Worm (Caenorhabditis elegans) whole organism, L2 larva: Measurements from ENCODE around the gene npp-16.

Source experiments
- F13H6.1 ChIP-seq: sonication (generic microtip); optimal IDR thresholded peaks from 2 replicates; lab custom pipeline; 2016; ENCODE audit warnings: missing genetic modification characterization, missing compliant biosample characterization
- R02D3.7 ChIP-seq: fragments of 150-350 bp; optimal IDR thresholded peaks from 2 replicates; lab custom pipeline; 2014; ENCODE audit warnings: missing biosample characterization, missing genetic modification characterization
- Y55F3AM.14 ChIP-seq: fragments of 200-800 bp; sonication (Bioruptor generic); optimal IDR thresholded peaks from 2 replicates; lab custom pipeline; 2018; ENCODE audit warnings: mild to moderate bottlenecking, missing genetic modification characterization, missing compliant biosample characterization
- ZK546.5 ChIP-seq: sonication (generic microtip); optimal IDR thresholded peaks from 2 replicates; lab custom pipeline; 2017; ENCODE audit warnings: missing biosample characterization, missing genetic modification characterization
- alr-1 ChIP-seq: fragments of 150-350 bp; optimal IDR thresholded peaks from 2 replicates; lab custom pipeline; 2014; ENCODE audit warnings: missing biosample characterization, missing genetic modification characterization
- ama-1 ChIP-seq: fragments of 150-350 bp; optimal IDR thresholded peaks from 2 replicates; lab custom pipeline; 2018; ENCODE audit warnings: inconsistent platforms
- blmp-1 ChIP-seq: sonication (generic microtip); optimal IDR thresholded peaks from 2 replicates; lab custom pipeline; 2017; ENCODE audit warnings: missing genetic modification characterization, mild to moderate bottlenecking, missing compliant biosample characterization, antibody characterized with exemption, moderate library complexity; ENCODE audit not compliant: insufficient read depth
- ceh-16 ChIP-seq: fragments of 150-350 bp; optimal IDR thresholded peaks from 2 replicates; lab custom pipeline; 2014; ENCODE audit warnings: missing biosample characterization, missing genetic modification characterization
- ceh-82 ChIP-seq: fragments of 150-350 bp; optimal IDR thresholded peaks from 2 replicates; lab custom pipeline; 2014; ENCODE audit warnings: missing biosample characterization, missing genetic modification characterization
- crh-2 ChIP-seq: sonication (generic microtip); optimal IDR thresholded peaks from 2 replicates; lab custom pipeline; 2017; ENCODE audit warnings: missing biosample characterization, missing genetic modification characterization
- dmd-4 ChIP-seq: sonication (generic microtip); optimal IDR thresholded peaks from 2 replicates; lab custom pipeline; 2017; ENCODE audit warnings: missing biosample characterization, missing genetic modification characterization
- egl-27 ChIP-seq: sonication (generic microtip); optimal IDR thresholded peaks from 3 replicates; lab custom pipeline; 2017; ENCODE audit warnings: missing biosample characterization, missing genetic modification reagents, missing genetic modification characterization
- elt-1 ChIP-seq: fragments of 150-350 bp; optimal IDR thresholded peaks from 2 replicates; lab custom pipeline; 2014; ENCODE audit warnings: missing biosample characterization, missing genetic modification characterization
- fos-1 ChIP-seq: fragments of 150-350 bp; optimal IDR thresholded peaks from 2 replicates; lab custom pipeline; 2014; ENCODE audit warnings: missing biosample characterization, missing genetic modification characterization
- gmeb-1 ChIP-seq: fragments of 150-350 bp; optimal IDR thresholded peaks from 2 replicates; lab custom pipeline; 2014; ENCODE audit warnings: missing biosample characterization, missing genetic modification characterization
- lin-13 ChIP-seq: fragments of 150-350 bp; optimal IDR thresholded peaks from 2 replicates; lab custom pipeline; 2014; ENCODE audit warnings: missing biosample characterization, missing genetic modification reagents, missing genetic modification characterization
- lin-39 ChIP-seq: fragments of 150-350 bp; optimal IDR thresholded peaks from 2 replicates; lab custom pipeline; 2014; ENCODE audit warnings: missing biosample characterization, missing genetic modification reagents, missing genetic modification characterization
- lsy-2 ChIP-seq, 2 experiments: fragments of 150-350 bp in 1 of 2; sonication (generic microtip) in 1 of 2; optimal IDR thresholded peaks; 2 replicates each; lab custom pipeline; 2014 to 2017; ENCODE audit warnings: missing biosample characterization in 2 of 2, missing genetic modification characterization in 2 of 2
- mbf-1 ChIP-seq: sonication (generic microtip); optimal IDR thresholded peaks from 2 replicates; lab custom pipeline; 2017; ENCODE audit warnings: missing biosample characterization, missing genetic modification characterization
- mdl-1 ChIP-seq, 2 experiments: fragments of 150-350 bp in 1 of 2; sonication (generic microtip) in 1 of 2; optimal IDR thresholded peaks; 2 replicates each; lab custom pipeline; 2017; ENCODE audit warnings: missing biosample characterization in 2 of 2, missing genetic modification characterization in 2 of 2
- nhr-10 ChIP-seq: sonication (generic microtip); optimal IDR thresholded peaks from 2 replicates; lab custom pipeline; 2017; ENCODE audit warnings: missing biosample characterization, missing genetic modification characterization
- nhr-11 ChIP-seq: fragments of 150-350 bp; optimal IDR thresholded peaks from 2 replicates; lab custom pipeline; 2014; ENCODE audit warnings: missing biosample characterization, missing genetic modification characterization
- nhr-12 ChIP-seq: fragments of 150-350 bp; optimal IDR thresholded peaks from 2 replicates; lab custom pipeline; 2014; ENCODE audit warnings: missing biosample characterization, missing genetic modification characterization
- nhr-129 ChIP-seq: fragments of 150-350 bp; optimal IDR thresholded peaks from 2 replicates; lab custom pipeline; 2014; ENCODE audit warnings: missing biosample characterization, missing genetic modification characterization
- nhr-21 ChIP-seq: fragments of 150-350 bp; optimal IDR thresholded peaks from 2 replicates; lab custom pipeline; 2014; ENCODE audit warnings: missing biosample characterization, missing genetic modification characterization
- nhr-23 ChIP-seq: fragments of 150-350 bp; optimal IDR thresholded peaks from 2 replicates; lab custom pipeline; 2014; ENCODE audit warnings: missing biosample characterization, missing genetic modification reagents, missing genetic modification characterization
- nhr-77 ChIP-seq: fragments of 150-350 bp; optimal IDR thresholded peaks from 2 replicates; lab custom pipeline; 2014; ENCODE audit warnings: missing biosample characterization, missing genetic modification characterization
- sem-4 ChIP-seq: fragments of 150-350 bp; optimal IDR thresholded peaks from 2 replicates; lab custom pipeline; 2014; ENCODE audit warnings: missing biosample characterization, missing genetic modification reagents, missing genetic modification characterization
- skn-1 ChIP-seq: sonication (generic microtip); optimal IDR thresholded peaks from 2 replicates; lab custom pipeline; 2017; ENCODE audit warnings: missing biosample characterization, missing genetic modification characterization
- snpc-4 ChIP-seq: fragments of 150-350 bp; optimal IDR thresholded peaks from 2 replicates; lab custom pipeline; 2014; ENCODE audit warnings: missing biosample characterization, missing genetic modification characterization
- unc-39 ChIP-seq: fragments of 150-350 bp; optimal IDR thresholded peaks from 2 replicates; lab custom pipeline; 2014; ENCODE audit warnings: missing biosample characterization, missing genetic modification characterization
- unc-55 ChIP-seq: fragments of 150-350 bp; sonication (generic microtip); optimal IDR thresholded peaks from 3 replicates; lab custom pipeline; 2014; ENCODE audit warnings: missing biosample characterization, missing genetic modification reagents, missing genetic modification characterization
- ztf-11 ChIP-seq: sonication (generic microtip); optimal IDR thresholded peaks from 2 replicates; lab custom pipeline; 2017; ENCODE audit warnings: missing biosample characterization, missing genetic modification characterization

Gene npp-16

DNA sequence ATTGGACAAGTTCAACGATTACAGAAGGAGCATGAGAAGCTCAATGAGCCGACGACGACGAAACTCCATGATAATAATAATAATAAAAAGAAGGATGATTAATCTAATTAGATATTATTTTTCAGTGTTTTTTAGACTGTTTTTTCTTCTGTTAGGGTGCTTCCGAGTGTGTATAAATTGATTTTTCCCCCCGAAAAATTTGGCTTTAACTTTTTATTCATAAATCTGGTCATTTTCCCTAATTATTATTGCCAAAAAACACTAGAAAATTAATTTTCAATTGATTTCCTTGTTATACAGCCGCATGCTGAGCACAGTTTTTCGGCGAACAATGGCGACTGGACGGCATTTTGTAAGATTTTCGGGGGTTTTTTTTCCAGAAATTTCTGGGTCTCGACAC lies 7.9 kb downstream of the npp-16 start, which contains the start of gene nft-1:
Gene nft-1, plus strand, starts transcription at position 301 of the 400 bp plus-strand sequence.
- no peak for TF ChIP-seq R02D3.7 (tag; lab: Kevin White, UChicago)
- TF ChIP-seq mdl-1 (tag; optimal IDR thresholded peaks at IDR 0.05; lab: Kevin White, UChicago), result no peak
- no peak for TF ChIP-seq dmd-4
- TF ChIP-seq Y55F3AM.14, result no peak
- TF ChIP-seq egl-27 (tag; lab: Kevin White, UChicago), result no peak
- no peak for TF ChIP-seq ceh-16 (tag; lab: Kevin White, UChicago)
- no peak for TF ChIP-seq mbf-1 (tag; lab: Kevin White, UChicago)
- TF ChIP-seq ceh-82 (tag; lab: Kevin White, UChicago), result no peak
- no peak for TF ChIP-seq nhr-21 (tag; lab: Kevin White, UChicago)
- no peak for TF ChIP-seq fos-1 (tag; lab: Kevin White, UChicago)
- TF ChIP-seq nhr-23, result no peak
- no peak for TF ChIP-seq unc-39
- TF ChIP-seq sem-4, result no peak
- no peak for TF ChIP-seq alr-1 (tag; lab: Kevin White, UChicago)
- no peak for TF ChIP-seq unc-55
- TF ChIP-seq lin-39 (tag; lab: Kevin White, UChicago), result no peak

- TF ChIP-seq dmd-4 (no peak), nhr-129 (tag; lab: Kevin White, UChicago) (no peak), blmp-1 (tag; lab: Kevin White, UChicago) (no peak), nhr-11 (tag; lab: Kevin White, UChicago) (no peak), ceh-16 (tag; lab: Kevin White, UChicago) (no peak), alr-1 (tag; lab: Kevin White, UChicago) (no peak), lin-39 (tag; lab: Kevin White, UChicago) (no peak), snpc-4 (tag; lab: Kevin White, UChicago) (no peak), F13H6.1 (tag; lab: Kevin White, UChicago) (no peak), elt-1 (tag; lab: Kevin White, UChicago) (no peak), lin-13 (GFP tag; lab: Kevin White, UChicago) (no peak), nhr-10 (tag; lab: Kevin White, UChicago) (no peak)
Observed at ce11 chrIII:11930899-11931298, 15.2 kb downstream of the npp-16 start.

DNA sequence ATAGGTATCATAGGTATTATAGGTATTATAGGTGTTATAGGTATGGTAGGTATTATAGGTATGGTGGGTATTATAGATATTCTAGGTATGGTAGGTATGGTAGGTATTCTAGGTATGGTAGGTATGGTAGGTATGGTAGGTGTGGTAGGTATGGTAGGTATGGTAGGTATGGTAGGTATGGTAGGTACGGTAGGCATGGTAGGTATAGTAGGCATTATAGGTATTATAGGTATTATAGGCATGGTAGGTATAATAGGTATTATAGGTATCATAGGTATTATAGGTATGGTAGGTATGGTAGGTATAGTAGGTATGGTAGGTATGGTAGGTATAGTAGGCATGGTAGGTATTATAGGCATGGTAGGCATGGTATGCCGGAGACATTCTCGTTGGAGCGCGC lies 16.2 kb downstream of the npp-16 start:
- no peak for TF ChIP-seq unc-55
- TF ChIP-seq ama-1, result no peak
- no peak for TF ChIP-seq unc-39
- TF ChIP-seq sem-4, result no peak
- no peak for TF ChIP-seq lin-13 (GFP tag; lab: Kevin White, UChicago)
- TF ChIP-seq crh-2 (tag; lab: Kevin White, UChicago), result no peak
- no peak for TF ChIP-seq elt-1 (tag; lab: Kevin White, UChicago)
- no peak for TF ChIP-seq gmeb-1 (tag; lab: Kevin White, UChicago)
- TF ChIP-seq mdl-1 (tag; optimal IDR thresholded peaks at IDR 0.05; lab: Kevin White, UChicago), result no peak
- no peak for TF ChIP-seq nhr-10 (tag; lab: Kevin White, UChicago)
- no peak for TF ChIP-seq fos-1 (tag; lab: Kevin White, UChicago)
- TF ChIP-seq nhr-12, result no peak
- TF ChIP-seq lsy-2 (tag; optimal IDR thresholded peaks at IDR 0.05; lab: Kevin White, UChicago), result no peak
- no peak for TF ChIP-seq ztf-11 (tag; lab: Kevin White, UChicago)

DNA sequence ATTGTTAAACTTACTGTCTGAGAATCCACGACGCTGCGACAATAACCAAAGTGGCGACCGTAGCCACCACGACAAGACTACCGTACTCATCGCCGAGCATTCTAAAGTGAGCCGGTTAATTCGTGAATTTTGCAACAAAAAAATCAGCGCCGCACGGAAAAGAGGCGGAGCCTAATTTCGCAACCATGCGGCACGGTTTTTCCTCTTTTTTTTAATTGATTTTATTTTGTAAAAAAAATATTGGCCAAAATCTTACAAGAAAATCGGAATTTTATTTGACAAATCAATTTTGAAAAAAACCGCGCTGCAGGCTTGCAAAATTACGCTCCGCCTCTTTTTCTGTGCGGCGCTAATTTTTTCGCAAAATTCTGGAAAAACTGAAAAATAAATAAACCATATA lies 17.8 kb downstream of the npp-16 start, which contains the start of gene dolk-1:
Gene dolk-1, minus strand, starts transcription at position 101 of the 400 bp plus-strand sequence.
- TF ChIP-seq nhr-77 (tag; lab: Kevin White, UChicago) (no peak), ama-1 (no peak), nhr-23 (no peak), lin-13 (GFP tag; lab: Kevin White, UChicago) (no peak), ZK546.5 (tag; lab: Kevin White, UChicago) (no peak), ceh-82 (tag; lab: Kevin White, UChicago) (no peak), R02D3.7 (tag; lab: Kevin White, UChicago) (no peak), skn-1 (tag; lab: Kevin White, UChicago) (no peak)
